Fruit fly (Drosophila melanogaster) whole organism, embryonic: ENCODE measurements around the gene TkR86C.

Experiments used
- CG11085 ChIP-seq: fragments of 200-800 bp; sonication (Bioruptor generic); IDR thresholded peaks from 2 replicates; pipeline ENCODE4 v1.3.6; 2022; ENCODE audit warnings: missing biosample characterization, missing genetic modification characterization
- CG12104 ChIP-seq: fragments of 200-800 bp; sonication (Bioruptor generic); optimal IDR thresholded peaks from 3 replicates; lab custom pipeline; 2016; ENCODE audit warnings: missing biosample characterization, missing genetic modification characterization
- CG12744 ChIP-seq: fragments of 200-800 bp; sonication (Bioruptor generic); optimal IDR thresholded peaks from 2 replicates; lab custom pipeline; 2016; ENCODE audit warnings: missing biosample characterization, missing genetic modification characterization
- CG13775 ChIP-seq: fragments of 200-800 bp; sonication (Bioruptor generic); optimal IDR thresholded peaks from 3 replicates; lab custom pipeline; 2017; ENCODE audit warnings: missing biosample characterization, mild to moderate bottlenecking, missing genetic modification characterization
- CG14050 ChIP-seq: fragments of 200-800 bp; sonication (Bioruptor generic); IDR thresholded peaks from 3 replicates; pipeline ENCODE4 v1.3.6; 2022; ENCODE audit warnings: missing biosample characterization, missing genetic modification characterization
- CG15073 ChIP-seq: fragments of 200-800 bp; sonication (Bioruptor generic); optimal IDR thresholded peaks from 2 replicates; lab custom pipeline; 2016; ENCODE audit warnings: missing biosample characterization, missing genetic modification characterization
- CG15601 ChIP-seq: fragments of 200-800 bp; sonication (Bioruptor generic); optimal IDR thresholded peaks from 3 replicates; lab custom pipeline; 2019; ENCODE audit warnings: missing biosample characterization, mild to moderate bottlenecking, missing genetic modification characterization, moderate library complexity
- CG1603 ChIP-seq: fragments of 200-800 bp; sonication (Bioruptor generic); optimal IDR thresholded peaks from 2 replicates; lab custom pipeline; 2019; ENCODE audit warnings: missing biosample characterization, mild to moderate bottlenecking, missing genetic modification characterization, moderate library complexity
- CG16863 ChIP-seq: fragments of 200-800 bp; sonication (Bioruptor generic); optimal IDR thresholded peaks from 3 replicates; lab custom pipeline; 2016; ENCODE audit warnings: missing biosample characterization, missing genetic modification characterization
- CG17328 ChIP-seq: fragments of 200-800 bp; sonication (Bioruptor generic); IDR thresholded peaks from 2 replicates; pipeline ENCODE4 v1.3.6; 2022; ENCODE audit warnings: missing biosample characterization, missing genetic modification characterization
- CG2129 ChIP-seq: fragments of 200-800 bp; sonication (Bioruptor generic); IDR thresholded peaks from 2 replicates; pipeline ENCODE4 v1.3.6; 2022; ENCODE audit warnings: missing biosample characterization, missing genetic modification characterization; ENCODE audit not compliant: partially characterized antibody
- CG30020 ChIP-seq: fragments of 200-800 bp; optimal IDR thresholded peaks from 2 replicates; lab custom pipeline; 2019; ENCODE audit warnings: missing biosample characterization, mild to moderate bottlenecking, missing genetic modification characterization, moderate library complexity
- CG31388 ChIP-seq: fragments of 200-800 bp; sonication (Bioruptor generic); optimal IDR thresholded peaks from 2 replicates; lab custom pipeline; 2016; ENCODE audit warnings: missing biosample characterization, missing genetic modification characterization
- CG31441 ChIP-seq: fragments of 200-800 bp; sonication (Bioruptor generic); IDR thresholded peaks from 2 replicates; pipeline ENCODE4 v1.3.6; 2022; ENCODE audit warnings: missing biosample characterization, missing genetic modification characterization
- CG3163 ChIP-seq: fragments of 200-800 bp; sonication (Bioruptor generic); optimal IDR thresholded peaks from 3 replicates; lab custom pipeline; 2016; ENCODE audit warnings: missing biosample characterization, missing genetic modification characterization
- CG5245 ChIP-seq: fragments of 200-800 bp; sonication (Bioruptor generic); optimal IDR thresholded peaks from 3 replicates; lab custom pipeline; 2016; ENCODE audit warnings: missing biosample characterization, missing genetic modification characterization
- CG6175 ChIP-seq: fragments of 200-800 bp; sonication (Bioruptor generic); IDR thresholded peaks from 3 replicates; pipeline ENCODE4 v1.3.6; 2022; ENCODE audit warnings: missing biosample characterization, missing genetic modification characterization
- CG6254 ChIP-seq: fragments of 200-800 bp; sonication (Bioruptor generic); optimal IDR thresholded peaks from 3 replicates; lab custom pipeline; 2017; ENCODE audit warnings: mild to moderate bottlenecking, missing biosample characterization, missing genetic modification reagents, missing genetic modification characterization
- CG7556 ChIP-seq: fragments of 200-800 bp; sonication (Bioruptor generic); optimal IDR thresholded peaks from 2 replicates; lab custom pipeline; 2017; ENCODE audit warnings: missing biosample characterization, mild to moderate bottlenecking, missing genetic modification characterization
- CG7745 ChIP-seq: fragments of 200-800 bp; sonication (Bioruptor generic); optimal IDR thresholded peaks from 2 replicates; lab custom pipeline; 2018; ENCODE audit warnings: missing biosample characterization, mild to moderate bottlenecking, missing genetic modification characterization, moderate library complexity
- CG7839 ChIP-seq: fragments of 200-800 bp; sonication (Bioruptor generic); optimal IDR thresholded peaks from 3 replicates; lab custom pipeline; 2018; ENCODE audit warnings: missing biosample characterization, mild to moderate bottlenecking, missing genetic modification characterization, moderate library complexity
- CG7963 ChIP-seq: fragments of 200-800 bp; sonication (Bioruptor generic); IDR thresholded peaks from 3 replicates; pipeline ENCODE4 v1.3.6; 2022; ENCODE audit warnings: missing biosample characterization, missing genetic modification characterization; ENCODE audit not compliant: partially characterized antibody
- Dad ChIP-seq: fragments of 200-800 bp; sonication (Bioruptor generic); optimal IDR thresholded peaks from 3 replicates; lab custom pipeline; 2016; ENCODE audit warnings: missing biosample characterization, missing genetic modification characterization
- Doc2 ChIP-seq: fragments of 200-800 bp; sonication (Bioruptor generic); IDR thresholded peaks from 2 replicates; pipeline ENCODE4 v1.3.6; 2022; ENCODE audit warnings: missing biosample characterization, missing genetic modification characterization
- HLH3B ChIP-seq: fragments of 200-800 bp; sonication (Bioruptor generic); IDR thresholded peaks from 2 replicates; pipeline ENCODE4 v1.3.6; 2022; ENCODE audit warnings: missing biosample characterization, missing genetic modification characterization
- HLHmδ ChIP-seq: fragments of 200-800 bp; sonication (Bioruptor generic); optimal IDR thresholded peaks from 2 replicates; lab custom pipeline; 2018; ENCODE audit warnings: missing biosample characterization, mild to moderate bottlenecking, missing genetic modification characterization, moderate library complexity
- Lim3 ChIP-seq: fragments of 200-800 bp; sonication (Bioruptor generic); IDR thresholded peaks from 2 replicates; pipeline ENCODE4 v1.3.6; 2022; ENCODE audit warnings: missing biosample characterization, missing genetic modification characterization
- Myb ChIP-seq: fragments of 200-800 bp; sonication (Bioruptor generic); optimal IDR thresholded peaks from 2 replicates; lab custom pipeline; 2016; ENCODE audit warnings: missing biosample characterization, missing genetic modification characterization
- NFAT ChIP-seq: fragments of 200-800 bp; sonication (Bioruptor generic); IDR thresholded peaks from 2 replicates; pipeline ENCODE4 v1.3.6; 2022; ENCODE audit warnings: missing biosample characterization, missing genetic modification characterization
- Oaz ChIP-seq: fragments of 200-800 bp; sonication (Bioruptor generic); IDR thresholded peaks from 2 replicates; pipeline ENCODE4 v1.3.6; 2022; ENCODE audit warnings: missing biosample characterization, missing genetic modification characterization
- Six4 ChIP-seq: fragments of 200-800 bp; sonication (Bioruptor generic); optimal IDR thresholded peaks from 2 replicates; lab custom pipeline; 2016; ENCODE audit warnings: missing biosample characterization, missing genetic modification characterization
- YL-1 ChIP-seq: fragments of 200-800 bp; sonication (Bioruptor generic); optimal IDR thresholded peaks from 3 replicates; lab custom pipeline; 2017; ENCODE audit warnings: missing biosample characterization, mild to moderate bottlenecking, missing genetic modification characterization
- bsh ChIP-seq, 2 experiments: fragments of 200-800 bp; sonication (Bioruptor generic); optimal IDR thresholded peaks; 2 replicates each; lab custom pipeline; 2017 to 2018; ENCODE audit warnings: mild to moderate bottlenecking in 2 of 2, missing biosample characterization in 2 of 2, missing genetic modification characterization in 2 of 2, moderate library complexity in 1 of 2
- caup ChIP-seq: fragments of 200-800 bp; sonication (Bioruptor generic); optimal IDR thresholded peaks from 3 replicates; lab custom pipeline; 2017; ENCODE audit warnings: missing biosample characterization, mild to moderate bottlenecking, missing genetic modification characterization, moderate library complexity; ENCODE audit not compliant: severe bottlenecking
- cg ChIP-seq: fragments of 200-800 bp; sonication (Bioruptor generic); optimal IDR thresholded peaks from 3 replicates; lab custom pipeline; 2019; ENCODE audit warnings: missing biosample characterization, mild to moderate bottlenecking, missing genetic modification characterization, moderate library complexity
- crc ChIP-seq: fragments of 200-800 bp; sonication (Bioruptor generic); optimal IDR thresholded peaks from 2 replicates; lab custom pipeline; 2016; ENCODE audit warnings: missing biosample characterization, missing genetic modification characterization
- dan ChIP-seq: fragments of 200-800 bp; sonication (Bioruptor generic); IDR thresholded peaks from 2 replicates; pipeline ENCODE4 v1.3.6; 2022; ENCODE audit warnings: missing biosample characterization, missing genetic modification characterization
- ewg ChIP-seq: fragments of 200-800 bp; sonication (Bioruptor generic); optimal IDR thresholded peaks from 3 replicates; lab custom pipeline; 2017; ENCODE audit warnings: mild to moderate bottlenecking, missing biosample characterization, missing genetic modification reagents, missing genetic modification characterization
- eyg ChIP-seq: fragments of 200-800 bp; sonication (Bioruptor generic); optimal IDR thresholded peaks from 3 replicates; lab custom pipeline; 2016; ENCODE audit warnings: missing biosample characterization, missing genetic modification characterization
- gce ChIP-seq: fragments of 200-800 bp; sonication (Bioruptor generic); IDR thresholded peaks from 3 replicates; pipeline ENCODE4 v1.3.6; 2022; ENCODE audit warnings: missing biosample characterization, missing genetic modification characterization
- ham ChIP-seq: fragments of 200-800 bp; sonication (Bioruptor generic); IDR thresholded peaks from 2 replicates; pipeline ENCODE4 v1.3.6; 2022; ENCODE audit warnings: missing biosample characterization, missing genetic modification characterization
- jigr1 ChIP-seq: fragments of 200-800 bp; sonication (Bioruptor generic); IDR thresholded peaks from 3 replicates; pipeline ENCODE4 v1.3.6; 2022; ENCODE audit warnings: missing biosample characterization, missing genetic modification characterization
- lov ChIP-seq, 2 experiments: fragments of 200-800 bp in 1 of 2; fragments of >200 bp in 1 of 2; sonication (Bioruptor generic) in 1 of 2; IDR thresholded peaks in 1 of 2; optimal IDR thresholded peaks in 1 of 2; 2 replicates in 1 of 2; 3 replicates in 1 of 2; pipeline versions ENCODE4 v1.3.6 to Lab custom; 2017 to 2022; ENCODE audit warnings: missing biosample characterization in 1 of 2, missing genetic modification characterization in 1 of 2
- nmo ChIP-seq: fragments of 200-800 bp; sonication (Bioruptor generic); optimal IDR thresholded peaks from 2 replicates; lab custom pipeline; 2018; ENCODE audit warnings: missing biosample characterization, mild to moderate bottlenecking, missing genetic modification characterization, moderate library complexity
- nom ChIP-seq: fragments of 200-800 bp; sonication (Bioruptor generic); optimal IDR thresholded peaks from 2 replicates; lab custom pipeline; 2017; ENCODE audit warnings: missing biosample characterization, missing genetic modification characterization, mild to moderate bottlenecking, moderate library complexity, missing genetic modification reagents
- onecut ChIP-seq: fragments of 200-800 bp; sonication (Bioruptor generic); IDR thresholded peaks from 2 replicates; pipeline ENCODE4 v1.3.6; 2022; ENCODE audit warnings: missing biosample characterization, missing genetic modification characterization
- org-1 ChIP-seq: fragments of 200-800 bp; sonication (Bioruptor generic); optimal IDR thresholded peaks from 2 replicates; lab custom pipeline; 2017; ENCODE audit warnings: missing biosample characterization, missing genetic modification characterization
- pum ChIP-seq: fragments of 200-800 bp; sonication (Bioruptor generic); optimal IDR thresholded peaks from 2 replicates; lab custom pipeline; 2016; ENCODE audit warnings: missing biosample characterization, missing genetic modification characterization
- sens-2 ChIP-seq: fragments of 200-800 bp; sonication (Bioruptor generic); IDR thresholded peaks from 2 replicates; pipeline ENCODE4 v1.3.6; 2022; ENCODE audit warnings: missing biosample characterization, missing genetic modification characterization
- tin ChIP-seq: fragments of 200-800 bp; sonication (Bioruptor generic); optimal IDR thresholded peaks from 3 replicates; lab custom pipeline; 2016; ENCODE audit warnings: missing biosample characterization, missing genetic modification characterization
- zen2 ChIP-seq: fragments of 200-800 bp; sonication (Bioruptor generic); IDR thresholded peaks from 3 replicates; pipeline ENCODE4 v1.3.6; 2022; ENCODE audit warnings: missing biosample characterization, missing genetic modification characterization; ENCODE audit not compliant: partially characterized antibody

Gene TkR86C

dm6 chr3R:10688835-10689234 is 62.2 kb downstream of the TkR86C start (continued):
- TF ChIP-seq eyg (GFP tag; lab: Kevin White, UChicago) (no peak), pum (no peak), Lim3 (GFP tag; lab: Robert Waterston, UW) (no peak), dan (no peak), Dad (GFP tag; lab: Kevin White, UChicago) (no peak), HLHmδ (GFP tag; lab: Kevin White, UChicago) (no peak), HLH3B (GFP tag; lab: Robert Waterston, UW) (no peak), sens-2 (GFP tag; lab: Robert Waterston, UW) (no peak), bsh (GFP tag; optimal IDR thresholded peaks at IDR 0.05; lab: Kevin White, UChicago) (peak in 1 of 2 experiments; percentile 45), CG30020 (tag; lab: Kevin White, UChicago) (no peak), CG7963 (GFP tag; lab: Robert Waterston, UW) (no peak), CG2129 (no peak), CG1603 (tag; lab: Kevin White, UChicago) (no peak), tin (peak; percentile 8), crc (GFP tag; lab: Kevin White, UChicago) (no peak), CG15601 (no peak), CG14050 (no peak), CG6175 (GFP tag; lab: Robert Waterston, UW) (no peak), caup (peak; percentile 67), cg (GFP tag; lab: Kevin White, UChicago) (no peak), CG11085 (GFP tag; lab: Robert Waterston, UW) (0 out of 2 replicates have a peak, but pooled peaks have one; percentile 29), nmo (GFP tag; lab: Kevin White, UChicago) (peak; percentile 31), Myb (no peak), CG12104 (GFP tag; lab: Kevin White, UChicago) (no peak), NFAT (GFP tag; lab: Robert Waterston, UW) (peak; percentile 57), CG6254 (GFP tag; lab: Kevin White, UChicago) (no peak), CG12744 (no peak), CG17328 (GFP tag; lab: Robert Waterston, UW) (0 out of 2 replicates have a peak, but pooled peaks have one; percentile 15), jigr1 (GFP tag; lab: Robert Waterston, UW) (no peak), zen2 (GFP tag; lab: Robert Waterston, UW) (no peak), lov (optimal IDR thresholded peaks at IDR 0.05; lab: Kevin White, UChicago) (no peak), lov (GFP tag; IDR thresholded peaks at IDR 0.05; lab: Robert Waterston, UW) (0 out of 3 replicates have a peak, but pooled peaks have one; percentile 43), CG31441 (GFP tag; lab: Robert Waterston, UW) (peak; percentile 44; the same call in 1 of the 2 replicates), CG13775 (GFP tag; lab: Kevin White, UChicago) (peak; percentile 32), ham (no peak), CG16863 (GFP tag; lab: Kevin White, UChicago) (no peak), nom (GFP tag; lab: Kevin White, UChicago) (no peak), Six4 (GFP tag; lab: Kevin White, UChicago) (no peak), gce (GFP tag; lab: Robert Waterston, UW) (peak; percentile 60; the same call in 1 of the 3 replicates), ewg (GFP tag; lab: Kevin White, UChicago) (no peak), CG5245 (no peak), CG7839 (tag; lab: Kevin White, UChicago) (peak; percentile 68), CG3163 (GFP tag; lab: Kevin White, UChicago) (no peak), Oaz (0 out of 2 replicates have a peak, but pooled peaks have one; percentile 27), CG15073 (GFP tag; lab: Kevin White, UChicago) (no peak), org-1 (GFP tag; lab: Kevin White, UChicago) (no peak), Doc2 (GFP tag; lab: Robert Waterston, UW) (no peak), CG7745 (no peak), onecut (no peak), CG31388 (GFP tag; lab: Kevin White, UChicago) (no peak), CG7556 (GFP tag; lab: Kevin White, UChicago) (peak; percentile 37), YL-1 (no peak)
